Worm (Caenorhabditis elegans) whole organism, midembryonic: Measurements from ENCODE around the gene B0228.1.

Source experiments
- T22C8.4 ChIP-seq: fragments of 200-800 bp; sonication (Bioruptor generic); IDR thresholded peaks from 2 replicates; pipeline ENCODE4 v1.3.6; 2022; ENCODE audit warnings: missing genetic modification characterization, missing compliant biosample characterization
- cog-1 ChIP-seq: sonication (generic microtip); optimal IDR thresholded peaks from 2 replicates; lab custom pipeline; 2016; ENCODE audit warnings: missing genetic modification characterization, missing compliant biosample characterization
- flt-1 ChIP-seq: fragments of 200-800 bp; sonication (Bioruptor generic); IDR thresholded peaks from 2 replicates; pipeline ENCODE4 v1.3.6; 2022; ENCODE audit warnings: missing genetic modification characterization, missing compliant biosample characterization
- klf-2 ChIP-seq: fragments of 200-800 bp; sonication (Bioruptor generic); conservative IDR thresholded peaks from 2 replicates; pipeline ENCODE4 v1.3.6; 2022; ENCODE audit warnings: missing genetic modification reagents, missing genetic modification characterization, missing compliant biosample characterization
- med-1 ChIP-seq: sonication (generic microtip); optimal IDR thresholded peaks from 2 replicates; lab custom pipeline; 2017; ENCODE audit warnings: missing genetic modification characterization, mild to moderate bottlenecking, missing compliant biosample characterization, antibody characterized with exemption, missing genetic modification reagents; ENCODE audit not compliant: insufficient read depth
- ref-1 ChIP-seq: fragments of 200-800 bp; sonication (Bioruptor generic); conservative IDR thresholded peaks from 2 replicates; pipeline ENCODE4 v1.3.6; 2022; ENCODE audit warnings: missing genetic modification reagents, missing genetic modification characterization, missing compliant biosample characterization
- tab-1 ChIP-seq: fragments of 200-800 bp; sonication (Bioruptor generic); IDR thresholded peaks from 2 replicates; pipeline ENCODE4 v1.3.6; 2022; ENCODE audit warnings: missing genetic modification characterization, missing compliant biosample characterization
- ztf-23 ChIP-seq: fragments of 200-800 bp; sonication (Bioruptor generic); IDR thresholded peaks from 2 replicates; pipeline ENCODE4 v1.3.6; 2022; ENCODE audit warnings: missing genetic modification reagents, missing genetic modification characterization, missing compliant biosample characterization
- ztf-29 ChIP-seq: fragments of 200-800 bp; sonication (Bioruptor generic); IDR thresholded peaks from 2 replicates; pipeline ENCODE4 v1.3.6; 2022; ENCODE audit warnings: missing genetic modification reagents, missing genetic modification characterization, missing compliant biosample characterization

Gene B0228.1

ce11 chrII:7801255-7801654, 46.1 kb downstream of the B0228.1 start:
- TF ChIP-seq ztf-29 (GFP tag; lab: Robert Waterston, UW): no peak
- TF ChIP-seq tab-1 (GFP tag; lab: Robert Waterston, UW): no peak
- TF ChIP-seq cog-1: no peak
- TF ChIP-seq med-1: no peak
- TF ChIP-seq klf-2 (GFP tag; lab: Robert Waterston, UW): no peak
- TF ChIP-seq ztf-23 (GFP tag; lab: Robert Waterston, UW): no peak
- no peak for TF ChIP-seq ref-1
- TF ChIP-seq T22C8.4 (GFP tag; lab: Robert Waterston, UW): no peak
- TF ChIP-seq flt-1 (GFP tag; lab: Robert Waterston, UW): no peak

- no peak for TF ChIP-seq ztf-29 (GFP tag; lab: Robert Waterston, UW)
- TF ChIP-seq ref-1: no peak
- no peak for TF ChIP-seq klf-2 (GFP tag; lab: Robert Waterston, UW)
- TF ChIP-seq med-1: no peak
- no peak for TF ChIP-seq tab-1 (GFP tag; lab: Robert Waterston, UW)
- TF ChIP-seq ztf-23 (GFP tag; lab: Robert Waterston, UW): no peak
- TF ChIP-seq cog-1: no peak
- TF ChIP-seq T22C8.4 (GFP tag; lab: Robert Waterston, UW): no peak
These were observed 46.8 kb downstream of the B0228.1 start for ce11 chrII:7801899-7802298.

ce11 chrII:7803174-7803573, 48.0 kb downstream of the B0228.1 start:
- no peak for TF ChIP-seq ref-1
- no peak for TF ChIP-seq ztf-23 (GFP tag; lab: Robert Waterston, UW)
- TF ChIP-seq T22C8.4 (GFP tag; lab: Robert Waterston, UW): no peak
- no peak for TF ChIP-seq klf-2 (GFP tag; lab: Robert Waterston, UW)
- no peak for TF ChIP-seq ztf-29 (GFP tag; lab: Robert Waterston, UW)
- TF ChIP-seq tab-1 (GFP tag; lab: Robert Waterston, UW): no peak
- TF ChIP-seq med-1: no peak
- TF ChIP-seq flt-1 (GFP tag; lab: Robert Waterston, UW): no peak

- TF ChIP-seq tab-1 (GFP tag; lab: Robert Waterston, UW): no peak
- TF ChIP-seq ztf-29 (GFP tag; lab: Robert Waterston, UW): no peak
- TF ChIP-seq ref-1: no peak
- no peak for TF ChIP-seq T22C8.4 (GFP tag; lab: Robert Waterston, UW)
- no peak for TF ChIP-seq klf-2 (GFP tag; lab: Robert Waterston, UW)
- TF ChIP-seq med-1: no peak
- TF ChIP-seq flt-1 (GFP tag; lab: Robert Waterston, UW): no peak
- no peak for TF ChIP-seq ztf-23 (GFP tag; lab: Robert Waterston, UW)
- TF ChIP-seq cog-1: no peak
These were observed 50.9 kb downstream of the B0228.1 start for ce11 chrII:7806054-7806453.
